Worm (Caenorhabditis elegans) whole organism, dauer: ENCODE measurements around the gene str-158.

Experiments
- unc-62 ChIP-seq: sonication (generic microtip); optimal IDR thresholded peaks from 2 replicates; lab custom pipeline; 2017; ENCODE audit warnings: missing biosample characterization, missing genetic modification reagents, missing genetic modification characterization

Gene str-158

ce11 chrIV:4930754-4931322 lies 13.0 kb downstream of the str-158 start:
- TF ChIP-seq unc-62 (GFP tag; lab: Kevin White, UChicago) = no peak

DNA sequence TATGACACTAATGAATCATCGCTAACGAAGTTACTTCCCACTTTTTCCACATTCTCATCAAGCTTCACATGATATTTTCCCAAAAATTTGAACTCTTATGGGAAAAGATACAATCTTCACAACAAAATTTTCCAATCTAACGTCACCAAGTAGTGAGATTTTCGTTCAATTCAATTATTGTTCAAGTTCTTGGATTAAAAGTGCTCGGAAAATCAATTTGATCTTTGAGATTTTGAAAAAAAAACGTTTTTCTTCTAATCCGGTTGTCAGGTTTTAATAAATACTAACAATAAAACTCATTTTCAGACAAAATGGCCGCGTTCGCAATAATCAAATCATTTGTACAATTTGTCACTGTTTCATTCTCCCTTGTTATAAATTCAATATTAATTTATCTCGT lies 16.2 kb downstream of the str-158 start, which contains the start of gene str-153:
TSS of gene str-153 (plus strand) at position 301 of the 400 bp plus-strand sequence.
- no peak for TF ChIP-seq unc-62 (GFP tag; lab: Kevin White, UChicago)

- TF ChIP-seq unc-62 (GFP tag; lab: Kevin White, UChicago) = no peak
Measured at ce11 chrIV:4937647-4938046, 19.8 kb downstream of the str-158 start, which contains the start of gene fbxa-86. Gene fbxa-86 (minus strand): TSS chrIV:4938013.

DNA sequence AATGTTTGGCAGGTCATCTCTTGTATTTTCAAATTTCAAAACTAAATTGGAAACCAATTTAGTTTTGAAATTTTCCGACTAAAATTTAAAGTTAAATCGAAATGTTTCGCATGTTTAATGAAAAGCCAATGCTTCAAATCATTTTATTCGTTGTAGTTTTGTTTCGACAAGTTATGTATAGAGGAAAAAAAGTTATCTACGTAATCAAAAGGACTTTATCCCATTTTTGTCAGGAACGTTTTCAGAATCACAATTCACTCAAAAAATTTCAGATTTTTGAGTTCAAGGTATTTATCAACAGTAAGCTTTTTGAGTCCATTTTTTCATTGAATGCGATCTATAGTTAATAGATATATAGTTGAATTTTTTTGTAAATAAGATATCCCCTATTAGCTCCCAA lies 20.8 kb downstream of the str-158 start, which contains the start of gene str-168:
TSS of gene str-168 (plus strand) at position 301 of the 400 bp plus-strand sequence.
- no peak for TF ChIP-seq unc-62 (GFP tag; lab: Kevin White, UChicago)

ce11 chrIV:4941681-4942080 lies 23.8 kb downstream of the str-158 start, which contains the start of gene Y9C9A.5:
Gene Y9C9A.5 (plus strand): TSS chrIV:4941981.
- no peak for TF ChIP-seq unc-62 (GFP tag; lab: Kevin White, UChicago)

DNA sequence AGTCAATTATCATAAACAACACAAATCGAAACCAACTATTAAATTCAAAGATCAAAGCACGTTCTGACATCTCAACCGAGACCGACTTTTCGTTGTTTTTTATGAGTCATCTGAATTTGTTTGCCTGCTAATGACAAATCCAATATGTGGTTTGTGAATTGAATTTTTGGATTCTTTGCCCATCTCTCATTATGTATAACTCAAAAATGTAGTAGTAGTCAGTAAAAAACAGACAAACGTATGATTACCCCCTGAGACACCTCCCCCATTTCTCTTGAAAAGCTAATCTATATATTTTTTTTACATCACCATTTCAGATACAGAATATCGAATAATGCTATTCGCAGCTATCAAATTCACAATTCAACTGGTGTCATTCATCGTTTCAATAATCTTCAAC lies 27.9 kb downstream of the str-158 start, which contains the start of gene str-169:
TSS of gene str-169 (plus strand) at position 301 of the 400 bp plus-strand sequence.
- TF ChIP-seq unc-62 (GFP tag; lab: Kevin White, UChicago) = no peak

ce11 chrIV:4953887-4954286 lies 36.0 kb downstream of the str-158 start, which contains the start of gene str-163:
Gene str-163 (plus strand): TSS chrIV:4954187.
- no peak for TF ChIP-seq unc-62 (GFP tag; lab: Kevin White, UChicago)

- TF ChIP-seq unc-62 (GFP tag; lab: Kevin White, UChicago) = no peak
Measured at ce11 chrIV:4960623-4961022, 42.7 kb downstream of the str-158 start, which contains the start of gene str-164. Gene str-164 (plus strand): TSS chrIV:4960735.

ce11 chrIV:4963834-4964233 lies 46.0 kb downstream of the str-158 start, which contains the start of gene txt-3:
Gene txt-3 (plus strand): TSS chrIV:4963958.
- TF ChIP-seq unc-62 (GFP tag; lab: Kevin White, UChicago) = no peak
